Fruit fly (Drosophila melanogaster): ENCODE data around the gene CG14442.

The CG14442 gene

dm6 chrX:6698248-6698812, 3.5 kb upstream of the CG14442 start, which contains the start of gene CG14440:
Gene CG14440 (minus strand): TSS chrX:6698567.
- TF ChIP-seq Myc (optimal IDR thresholded peaks at IDR 0.05) (no peak), Rel (GFP tag; optimal IDR thresholded peaks at IDR 0.05) (no peak), Rel (tag; optimal IDR thresholded peaks at IDR 0.05) (peak; percentile 81)

- peak; percentile 79 for TF ChIP-seq br (GFP tag; optimal IDR thresholded peaks at IDR 0.05)
- TF ChIP-seq Dfd (GFP tag; optimal IDR thresholded peaks at IDR 0.05), result no peak
- TF ChIP-seq dsf (GFP tag; optimal IDR thresholded peaks at IDR 0.05; ENCODE audit: borderline replicate concordance), result no peak
- no peak for TF ChIP-seq sage (GFP tag; optimal IDR thresholded peaks at IDR 0.05)
- peak; percentile 82 for TF ChIP-seq Sp1 (GFP tag; optimal IDR thresholded peaks at IDR 0.05)
- TF ChIP-seq GATAd (GFP tag; optimal IDR thresholded peaks at IDR 0.05), result no peak
- TF ChIP-seq Jra (GFP tag; optimal IDR thresholded peaks at IDR 0.05), result no peak
- TF ChIP-seq sv (GFP tag; optimal IDR thresholded peaks at IDR 0.05), result peak; percentile 28
- TF ChIP-seq psq (GFP tag; optimal IDR thresholded peaks at IDR 0.05), result peak; percentile 30
- TF ChIP-seq Abd-B (GFP tag; optimal IDR thresholded peaks at IDR 0.05), result no peak
- peak; percentile 40 for TF ChIP-seq dmrt93B (GFP tag; optimal IDR thresholded peaks at IDR 0.05)
- TF ChIP-seq CG9705 (GFP tag; optimal IDR thresholded peaks at IDR 0.05), result peak; percentile 32
- TF ChIP-seq Mio (GFP tag; optimal IDR thresholded peaks at IDR 0.05), result no peak
- TF ChIP-seq Vsx2 (GFP tag; optimal IDR thresholded peaks at IDR 0.05; ENCODE audit: partially characterized antibody), result no peak
- TF ChIP-seq Dif (GFP tag; optimal IDR thresholded peaks at IDR 0.05; ENCODE audit: partially characterized antibody), result no peak
- TF ChIP-seq N (GFP tag; optimal IDR thresholded peaks at IDR 0.05), result no peak
- TF ChIP-seq pan (optimal IDR thresholded peaks at IDR 0.05), result no peak
- no peak for TF ChIP-seq Myc (optimal IDR thresholded peaks at IDR 0.05)
- TF ChIP-seq h (GFP tag; optimal IDR thresholded peaks at IDR 0.05), result peak; percentile 71
- peak in 1 of 2 experiments; percentile 75 for TF ChIP-seq foxo (GFP tag; optimal IDR thresholded peaks at IDR 0.05)
- no peak for TF ChIP-seq dl (GFP tag; optimal IDR thresholded peaks at IDR 0.05; ENCODE audit: insufficient read depth in 1 of 2, partially characterized antibody in 2 of 2)
- no peak for TF ChIP-seq tai (GFP tag; optimal IDR thresholded peaks at IDR 0.05)
- TF ChIP-seq lola (GFP tag; optimal IDR thresholded peaks at IDR 0.05), result no peak
- TF ChIP-seq brk (GFP tag; optimal IDR thresholded peaks at IDR 0.05), result no peak
- TF ChIP-seq HLH106 (tag; optimal IDR thresholded peaks at IDR 0.05), result peak; percentile 67
- TF ChIP-seq ey (GFP tag; optimal IDR thresholded peaks at IDR 0.05), result peak; percentile 70
- peak; percentile 28 for TF ChIP-seq Hnf4 (GFP tag; optimal IDR thresholded peaks at IDR 0.05)
- no peak for TF ChIP-seq Hr78 (GFP tag; optimal IDR thresholded peaks at IDR 0.05)
- no peak for TF ChIP-seq usp (GFP tag; optimal IDR thresholded peaks at IDR 0.05)
- TF ChIP-seq rgr (GFP tag; optimal IDR thresholded peaks at IDR 0.05), result peak; percentile 74
- no peak for TF ChIP-seq jim (GFP tag; optimal IDR thresholded peaks at IDR 0.05)
- no peak for TF ChIP-seq CrebA (GFP tag; optimal IDR thresholded peaks at IDR 0.05; ENCODE audit: borderline replicate concordance)
- peak; percentile 67 for TF ChIP-seq OdsH (GFP tag; optimal IDR thresholded peaks at IDR 0.05)
- peak; percentile 38 for TF ChIP-seq woc (GFP tag; optimal IDR thresholded peaks at IDR 0.05)
- peak; percentile 84 for TF ChIP-seq fru (GFP tag; optimal IDR thresholded peaks at IDR 0.05)
- peak; percentile 45 for TF ChIP-seq CG32264 (GFP tag; optimal IDR thresholded peaks at IDR 0.05)
- no peak for TF ChIP-seq Rel (GFP tag; optimal IDR thresholded peaks at IDR 0.05)
- TF ChIP-seq Rel (tag; optimal IDR thresholded peaks at IDR 0.05), result peak; percentile 28
- no peak for TF ChIP-seq Hr83 (GFP tag; optimal IDR thresholded peaks at IDR 0.05; ENCODE audit: poor library complexity, severe bottlenecking)
Observed at dm6 chrX:6696467-6696866, 1.7 kb upstream of the CG14442 start.
